Fruit fly (Drosophila melanogaster): ENCODE data around the gene CG18476.

The CG18476 gene

DNA sequence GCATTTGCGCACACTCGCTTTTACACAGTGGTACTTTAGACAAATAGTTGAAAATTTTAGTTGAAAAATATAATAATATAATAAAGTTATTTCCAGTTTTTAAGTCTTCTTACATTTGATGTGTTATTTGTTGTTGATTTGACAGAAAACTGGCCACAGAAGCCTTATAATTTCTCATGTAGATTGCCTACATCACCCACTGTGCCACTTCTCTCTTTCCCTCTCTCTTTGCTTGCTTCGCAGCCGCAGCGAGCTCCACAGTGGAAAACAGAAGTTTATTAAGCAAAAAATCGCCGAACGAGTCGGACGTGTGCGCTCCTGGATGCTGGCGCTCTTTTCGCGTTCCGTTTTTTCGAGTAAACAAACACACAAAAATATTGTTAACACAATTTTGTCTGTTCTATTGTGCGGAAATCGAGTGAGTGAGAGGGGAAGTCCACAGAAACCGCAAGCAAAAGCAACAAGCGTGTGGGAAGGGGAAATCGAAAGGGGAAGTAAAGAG, 22.0 kb downstream of the CG18476 start, which contains the start of gene CG42327 (continued):
- TF ChIP-seq CG1603 (tag; optimal IDR thresholded peaks at IDR 0.05), result peak; percentile 84
- no peak for TF ChIP-seq ab (GFP tag; optimal IDR thresholded peaks at IDR 0.05)
- peak; percentile 94 for TF ChIP-seq esg (GFP tag; conservative IDR thresholded peaks at IDR 0.05)
- TF ChIP-seq danr (GFP tag; IDR thresholded peaks at IDR 0.05), result peak; percentile 87
- peak; percentile 99 for TF ChIP-seq sens (GFP tag)
- peak; percentile 84 for TF ChIP-seq ro (GFP tag; IDR thresholded peaks at IDR 0.05)
- peak; percentile 74; the same call in 2 of the 3 replicates for TF ChIP-seq jigr1 (GFP tag; IDR thresholded peaks at IDR 0.05)
- no peak for TF ChIP-seq pfk (GFP tag; optimal IDR thresholded peaks at IDR 0.05)
- no peak for TF ChIP-seq lov (optimal IDR thresholded peaks at IDR 0.05)
- TF ChIP-seq lov (GFP tag; IDR thresholded peaks at IDR 0.05), result peak; percentile 96
- peak; percentile 89 for TF ChIP-seq cwo (GFP tag; optimal IDR thresholded peaks at IDR 0.05)
- TF ChIP-seq mam (GFP tag; optimal IDR thresholded peaks at IDR 0.05), result peak; percentile 47
- peak; percentile 70 for TF ChIP-seq CG10274 (GFP tag; optimal IDR thresholded peaks at IDR 0.05)
- peak; percentile 92 for TF ChIP-seq dmrt11E (tag; optimal IDR thresholded peaks at IDR 0.05)
- TF ChIP-seq slp2 (GFP tag; optimal IDR thresholded peaks at IDR 0.05), result peak; percentile 86
- peak; percentile 73 for TF ChIP-seq dan (GFP tag; IDR thresholded peaks at IDR 0.05)
- peak; percentile 96 for TF ChIP-seq CG10979 (tag; optimal IDR thresholded peaks at IDR 0.05)
- TF ChIP-seq CG42726 (GFP tag; IDR thresholded peaks at IDR 0.05; ENCODE audit: partially characterized antibody), result no peak; the same call in 1 of the 2 replicates
- no peak for TF ChIP-seq tll (GFP tag; optimal IDR thresholded peaks at IDR 0.05)
- TF ChIP-seq Adf1 (GFP tag; IDR thresholded peaks at IDR 0.05), result peak; percentile 68
- TF ChIP-seq Dad (GFP tag; optimal IDR thresholded peaks at IDR 0.05), result peak; percentile 79
- peak; percentile 86 for TF ChIP-seq CG7372 (GFP tag; IDR thresholded peaks at IDR 0.05)
- peak; percentile 96 for TF ChIP-seq seq (GFP tag; IDR thresholded peaks at IDR 0.05)
- no peak for TF ChIP-seq grn (GFP tag; optimal IDR thresholded peaks at IDR 0.05)
- peak; percentile 16 for TF ChIP-seq CG11398 (GFP tag; optimal IDR thresholded peaks at IDR 0.05)
- peak; percentile 68 for TF ChIP-seq CG11560 (tag; IDR thresholded peaks at IDR 0.05)
- 0 out of 3 replicates have a peak, but pooled peaks have one; percentile 43 for TF ChIP-seq Opbp (GFP tag; IDR thresholded peaks at IDR 0.05; ENCODE audit: partially characterized antibody)
- TF ChIP-seq btn (GFP tag; optimal IDR thresholded peaks at IDR 0.05), result peak; percentile 79
- TF ChIP-seq otp (GFP tag; IDR thresholded peaks at IDR 0.05), result peak; percentile 97
- peak; percentile 90 for TF ChIP-seq Hsf (GFP tag; optimal IDR thresholded peaks at IDR 0.05)
- peak; percentile 70 for TF ChIP-seq fd3F (GFP tag; optimal IDR thresholded peaks at IDR 0.05)
- peak; percentile 65 for TF ChIP-seq CG13894 (tag; optimal IDR thresholded peaks at IDR 0.05)
- peak; percentile 48; the same call in 1 of the 3 replicates for TF ChIP-seq CG6791 (GFP tag; IDR thresholded peaks at IDR 0.05; ENCODE audit: partially characterized antibody)
- peak; percentile 45 for TF ChIP-seq Ets97D (GFP tag; optimal IDR thresholded peaks at IDR 0.05)
- peak; percentile 94 for TF ChIP-seq sisA (GFP tag; IDR thresholded peaks at IDR 0.05)
- TF ChIP-seq row (GFP tag; IDR thresholded peaks at IDR 0.05), result peak; percentile 98
- peak; percentile 88 for TF ChIP-seq dati (GFP tag; IDR thresholded peaks at IDR 0.05)
- peak; percentile 79 for TF ChIP-seq CG12104 (GFP tag; optimal IDR thresholded peaks at IDR 0.05)
- TF ChIP-seq hth (optimal IDR thresholded peaks at IDR 0.05), result no peak
- peak; percentile 69 for TF ChIP-seq CG11085 (GFP tag; IDR thresholded peaks at IDR 0.05)
- no peak for TF ChIP-seq br (optimal IDR thresholded peaks at IDR 0.05)
- TF ChIP-seq CG8944 (GFP tag; optimal IDR thresholded peaks at IDR 0.05), result peak; percentile 81
- peak; percentile 99 for TF ChIP-seq ci (GFP tag; IDR thresholded peaks at IDR 0.05)
- peak; percentile 85 for TF ChIP-seq CG6765 (GFP tag; optimal IDR thresholded peaks at IDR 0.05)
- TF ChIP-seq CG31224 (GFP tag; IDR thresholded peaks at IDR 0.05), result peak; percentile 83
- peak; percentile 37 for TF ChIP-seq MESR4 (GFP tag; optimal IDR thresholded peaks at IDR 0.05)
- TF ChIP-seq vnd (GFP tag; IDR thresholded peaks at IDR 0.05; ENCODE audit: partially characterized antibody), result no peak
- peak; percentile 92 for TF ChIP-seq Hmr (GFP tag; optimal IDR thresholded peaks at IDR 0.05)
- peak; percentile 92 for TF ChIP-seq tio (GFP tag; optimal IDR thresholded peaks at IDR 0.05)
- peak; percentile 87 for TF ChIP-seq Lim3 (GFP tag; IDR thresholded peaks at IDR 0.05)
- TF ChIP-seq slou (GFP tag; optimal IDR thresholded peaks at IDR 0.05), result peak; percentile 79
- no peak for TF ChIP-seq h (optimal IDR thresholded peaks at IDR 0.05)
